Fruit fly (Drosophila melanogaster) whole organism, adult: Measurements from ENCODE around the gene Ir75d.
A peak's percentile ranks its signal among the peaks of the same experiment; 100 is the strongest.

ENCODE experiments used
- CG11617 ChIP-seq: fragments of 200-800 bp; sonication (Bioruptor generic); optimal IDR thresholded peaks from 2 replicates; lab custom pipeline; 2017; ENCODE audit warnings: mild to moderate bottlenecking, missing biosample characterization, missing genetic modification reagents, missing genetic modification characterization
- CG12768 ChIP-seq: fragments of 200-800 bp; sonication (Bioruptor generic); optimal IDR thresholded peaks from 2 replicates; lab custom pipeline; 2017; ENCODE audit warnings: missing biosample characterization, missing genetic modification characterization, mild to moderate bottlenecking, moderate library complexity, missing genetic modification reagents
- CG14711 ChIP-seq: fragments of 200-800 bp; sonication (Bioruptor generic); optimal IDR thresholded peaks from 2 replicates; lab custom pipeline; 2018; ENCODE audit warnings: missing biosample characterization, mild to moderate bottlenecking, missing genetic modification characterization, moderate library complexity
- CG1620 ChIP-seq: fragments of 200-800 bp; sonication (Bioruptor generic); optimal IDR thresholded peaks from 2 replicates; lab custom pipeline; 2016; ENCODE audit warnings: missing biosample characterization, missing genetic modification characterization
- CG33017 ChIP-seq: fragments of 200-800 bp; sonication (Bioruptor generic); optimal IDR thresholded peaks from 2 replicates; lab custom pipeline; 2018; ENCODE audit warnings: missing biosample characterization, mild to moderate bottlenecking, missing genetic modification characterization, moderate library complexity
- CG5204 ChIP-seq: fragments of 200-800 bp; sonication (Bioruptor generic); optimal IDR thresholded peaks from 2 replicates; lab custom pipeline; 2016; ENCODE audit warnings: missing biosample characterization, missing genetic modification characterization
- CG7045 ChIP-seq: fragments of 200-800 bp; sonication (Bioruptor generic); optimal IDR thresholded peaks from 2 replicates; lab custom pipeline; 2017; ENCODE audit warnings: missing biosample characterization, mild to moderate bottlenecking, missing genetic modification characterization
- CG7101 ChIP-seq: fragments of 200-800 bp; sonication (Bioruptor generic); optimal IDR thresholded peaks from 2 replicates; lab custom pipeline; 2018; ENCODE audit warnings: missing biosample characterization, mild to moderate bottlenecking, missing genetic modification characterization, moderate library complexity
- Clk ChIP-seq: fragments of 200-800 bp; sonication (Bioruptor generic); optimal IDR thresholded peaks from 2 replicates; lab custom pipeline; 2017; ENCODE audit warnings: missing biosample characterization, missing genetic modification characterization
- Crg-1 ChIP-seq: fragments of 200-800 bp; sonication (Bioruptor generic); optimal IDR thresholded peaks from 2 replicates; lab custom pipeline; 2016; ENCODE audit warnings: missing biosample characterization, missing genetic modification characterization
- Hr96 ChIP-seq: fragments of 200-800 bp; sonication (Bioruptor generic); optimal IDR thresholded peaks from 2 replicates; lab custom pipeline; 2016; ENCODE audit warnings: missing biosample characterization, missing genetic modification characterization
- Mnt ChIP-seq: fragments of 200-800 bp; sonication (Bioruptor generic); optimal IDR thresholded peaks from 2 replicates; lab custom pipeline; 2016; ENCODE audit warnings: missing biosample characterization, mild to moderate bottlenecking, missing genetic modification characterization
- bab1 ChIP-seq: fragments of 200-800 bp; sonication (Bioruptor generic); optimal IDR thresholded peaks from 3 replicates; lab custom pipeline; 2019; ENCODE audit warnings: missing biosample characterization, mild to moderate bottlenecking, missing genetic modification characterization, moderate library complexity
- cic ChIP-seq: fragments of 200-800 bp; sonication (Bioruptor generic); optimal IDR thresholded peaks from 2 replicates; lab custom pipeline; 2017; ENCODE audit warnings: missing biosample characterization, mild to moderate bottlenecking, missing genetic modification characterization, moderate library complexity
- cnc ChIP-seq, 2 experiments: fragments of >200 bp; optimal IDR thresholded peaks; 2 replicates each; lab custom pipeline; 2017
- kay ChIP-seq: fragments of 200-800 bp; sonication (Bioruptor generic); peaks from one replicate; lab custom pipeline; 2016; ENCODE audit warnings: missing biosample characterization, missing genetic modification characterization, borderline replicate concordance
- ovo ChIP-seq: fragments of 200-800 bp; sonication (Bioruptor generic); optimal IDR thresholded peaks from 2 replicates; lab custom pipeline; 2016; ENCODE audit warnings: missing biosample characterization, missing genetic modification characterization
- pad ChIP-seq: fragments of 200-800 bp; sonication (Bioruptor generic); optimal IDR thresholded peaks from 3 replicates; lab custom pipeline; 2017; ENCODE audit warnings: missing biosample characterization, missing genetic modification characterization, mild to moderate bottlenecking, moderate library complexity, missing genetic modification reagents
- tj ChIP-seq: fragments of 200-800 bp; sonication (Bioruptor generic); optimal IDR thresholded peaks from 3 replicates; lab custom pipeline; 2017; ENCODE audit warnings: missing biosample characterization, mild to moderate bottlenecking, missing genetic modification characterization, moderate library complexity
- toe ChIP-seq: fragments of 200-800 bp; sonication (Bioruptor generic); optimal IDR thresholded peaks from 2 replicates; lab custom pipeline; 2016; ENCODE audit warnings: missing biosample characterization, missing genetic modification characterization

Gene Ir75d

DNA sequence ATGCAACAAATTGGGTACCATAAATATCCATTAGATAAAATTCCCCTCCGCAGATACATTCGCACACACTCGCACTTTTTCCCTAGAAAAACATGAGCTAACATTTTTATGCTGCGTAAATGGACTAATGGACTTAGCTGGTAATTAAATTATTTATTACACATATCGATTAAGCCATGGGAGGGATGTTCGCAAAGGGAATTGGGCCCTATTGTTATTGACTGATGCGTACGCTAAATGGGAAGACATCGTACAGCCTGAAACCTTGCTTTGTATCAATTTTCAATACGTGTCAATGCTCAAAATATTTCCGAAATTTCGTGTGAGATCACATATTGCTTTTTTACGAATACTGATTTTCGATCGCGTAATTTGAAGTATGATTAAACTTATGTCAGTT lies 13.8 kb upstream of the Ir75d start, which contains the start of gene CG43049:
Gene CG43049, plus strand, starts transcription at position 301 of the 400 bp plus-strand sequence.
- TF ChIP-seq kay (GFP tag; lab: Kevin White, UChicago) (peak; percentile 52), tj (no peak)

DNA sequence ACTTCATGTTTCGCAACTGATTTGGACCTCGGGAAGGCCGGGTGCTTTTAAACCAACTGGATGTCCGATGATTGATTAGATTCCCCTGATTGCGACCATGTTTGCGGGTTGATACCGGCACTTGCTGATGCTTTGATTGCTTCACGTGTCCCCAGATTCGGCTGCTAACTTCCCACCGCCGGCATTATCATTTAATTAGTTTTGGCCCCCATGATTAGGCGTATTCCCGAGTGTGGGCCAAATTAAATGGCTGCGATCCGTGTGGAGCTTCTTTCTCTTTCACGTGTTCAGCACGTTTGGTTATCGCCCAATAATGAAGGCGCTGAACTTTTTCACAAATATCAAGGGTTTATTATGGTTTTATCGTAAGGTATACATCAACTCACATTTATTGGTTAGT lies 11.1 kb upstream of the Ir75d start, which contains the start of gene CG3819:
Gene CG3819, minus strand, starts transcription at position 23 of the 400 bp plus-strand sequence.
- TF ChIP-seq pad (GFP tag; lab: Kevin White, UChicago) (no peak), bab1 (no peak), CG7045 (no peak), ovo (GFP tag; lab: Kevin White, UChicago) (no peak), Clk (no peak), CG7101 (no peak), CG5204 (no peak), kay (GFP tag; lab: Kevin White, UChicago) (no peak), Hr96 (no peak), Mnt (GFP tag; lab: Kevin White, UChicago) (no peak)

DNA sequence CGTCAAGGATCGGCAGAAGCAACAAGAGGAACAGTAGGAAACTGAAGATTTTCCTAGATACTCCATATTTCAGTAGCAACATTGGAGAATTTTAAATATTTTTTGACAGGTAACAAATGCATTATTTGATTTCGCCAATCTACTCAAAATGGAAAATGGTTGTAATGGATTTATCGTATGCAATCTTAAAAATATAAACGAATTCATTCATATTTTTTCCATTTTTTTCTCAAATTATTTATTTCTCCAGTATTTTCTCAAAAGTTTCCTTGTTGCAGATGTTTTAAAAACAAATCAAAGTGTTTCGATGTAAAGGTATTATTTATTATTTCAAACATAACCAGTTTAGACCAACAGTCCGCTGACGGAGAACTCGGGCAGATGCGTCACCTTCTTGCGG lies 9.2 kb upstream of the Ir75d start, which contains the start of gene CG18223:
Gene CG18223, minus strand, starts transcription at position 101 of the 400 bp plus-strand sequence.
- TF ChIP-seq cic (GFP tag; lab: Kevin White, UChicago) (no peak), CG5204 (no peak), ovo (GFP tag; lab: Kevin White, UChicago) (no peak), CG11617 (GFP tag; lab: Kevin White, UChicago) (no peak), bab1 (no peak), CG33017 (tag; lab: Kevin White, UChicago) (no peak), CG1620 (no peak), CG14711 (tag; lab: Kevin White, UChicago) (no peak)

DNA sequence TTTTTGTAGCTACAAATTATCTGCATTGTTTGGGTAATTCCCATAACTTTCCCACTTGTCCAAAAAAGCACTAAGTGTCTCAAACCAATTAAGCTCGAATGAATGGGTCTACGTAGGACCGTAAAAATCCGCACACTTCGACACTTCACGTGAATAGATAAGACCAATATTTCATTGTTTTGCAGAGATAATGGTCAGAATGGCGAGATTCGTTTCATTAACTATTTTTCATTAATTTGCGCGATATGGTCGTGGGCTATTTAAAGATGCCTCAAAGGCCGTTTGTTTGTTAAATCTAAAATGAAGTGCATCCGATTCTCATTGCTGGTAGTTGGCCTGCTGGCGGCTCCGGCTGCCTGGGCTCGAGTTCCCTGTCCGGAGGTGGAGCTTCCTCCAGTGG lies 6.3 kb upstream of the Ir75d start, which contains the start of gene CG6839:
Gene CG6839, plus strand, starts transcription at position 301 of the 400 bp plus-strand sequence.
- TF ChIP-seq CG7101 (no peak), Mnt (GFP tag; lab: Kevin White, UChicago) (no peak), cic (GFP tag; lab: Kevin White, UChicago) (peak; percentile 51), CG1620 (no peak)

DNA sequence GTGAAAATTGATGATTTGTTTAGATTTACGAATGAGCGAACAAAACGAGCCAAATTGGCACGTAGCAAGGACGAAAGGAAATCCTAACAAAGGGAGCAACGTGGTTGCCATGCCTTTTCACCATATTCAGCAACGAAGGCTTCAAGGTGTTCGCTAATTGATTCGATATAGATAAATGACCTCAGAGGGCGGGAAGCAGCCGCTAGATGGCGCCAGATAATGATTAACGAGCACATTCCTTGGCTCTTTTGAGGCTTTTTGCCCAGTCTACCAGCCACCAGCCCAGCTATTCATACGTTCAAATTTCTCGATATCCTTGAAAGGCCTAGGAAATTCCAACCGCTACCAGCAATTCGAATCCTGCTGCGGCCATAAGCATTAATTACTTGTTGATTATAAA lies 5.5 kb upstream of the Ir75d start:
- TF ChIP-seq cnc (optimal IDR thresholded peaks at IDR 0.05; lab: Kevin White, UChicago): no peak

DNA sequence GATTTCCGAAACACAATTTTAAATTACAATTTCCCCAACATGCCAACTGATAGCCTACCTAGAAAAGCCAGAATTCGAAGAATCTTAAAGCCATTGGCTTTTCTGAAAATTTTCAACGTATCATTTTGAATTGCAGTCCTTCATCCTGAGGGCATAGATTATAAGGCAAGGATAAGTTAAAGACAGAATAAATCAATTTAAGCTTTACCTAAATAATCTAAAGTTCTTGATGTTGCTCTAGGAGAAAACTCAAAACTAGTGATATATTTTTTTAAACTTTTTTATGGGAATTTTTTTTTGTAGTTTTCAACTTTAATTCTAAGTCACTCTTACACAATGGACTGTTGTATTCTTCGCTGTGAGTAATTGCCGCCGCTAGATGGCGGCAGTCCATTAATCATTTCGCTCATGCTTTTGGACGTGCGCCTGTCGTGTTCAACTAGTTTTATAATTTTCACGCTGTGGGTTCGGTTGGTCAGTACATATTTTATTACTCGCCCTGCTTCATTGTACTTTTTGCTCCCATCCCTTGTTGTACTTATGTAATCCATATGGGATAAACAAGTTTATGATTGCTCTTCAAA lies 3.2 kb upstream of the Ir75d start, which contains the start of gene COX6AL2:
Gene COX6AL2, minus strand, starts transcription at position 51 of the 584 bp plus-strand sequence.
- TF ChIP-seq ovo (GFP tag; lab: Kevin White, UChicago) (no peak), cic (GFP tag; lab: Kevin White, UChicago) (no peak), CG5204 (no peak), kay (GFP tag; lab: Kevin White, UChicago) (no peak), toe (GFP tag; lab: Kevin White, UChicago) (no peak), tj (no peak), pad (GFP tag; lab: Kevin White, UChicago) (no peak), Hr96 (no peak), CG12768 (GFP tag; lab: Kevin White, UChicago) (no peak), CG1620 (no peak), Mnt (GFP tag; lab: Kevin White, UChicago) (no peak), bab1 (no peak), CG14711 (tag; lab: Kevin White, UChicago) (no peak), CG7101 (no peak), Crg-1 (GFP tag; lab: Kevin White, UChicago) (no peak), cnc (optimal IDR thresholded peaks at IDR 0.05; lab: Kevin White, UChicago) (no peak)

DNA sequence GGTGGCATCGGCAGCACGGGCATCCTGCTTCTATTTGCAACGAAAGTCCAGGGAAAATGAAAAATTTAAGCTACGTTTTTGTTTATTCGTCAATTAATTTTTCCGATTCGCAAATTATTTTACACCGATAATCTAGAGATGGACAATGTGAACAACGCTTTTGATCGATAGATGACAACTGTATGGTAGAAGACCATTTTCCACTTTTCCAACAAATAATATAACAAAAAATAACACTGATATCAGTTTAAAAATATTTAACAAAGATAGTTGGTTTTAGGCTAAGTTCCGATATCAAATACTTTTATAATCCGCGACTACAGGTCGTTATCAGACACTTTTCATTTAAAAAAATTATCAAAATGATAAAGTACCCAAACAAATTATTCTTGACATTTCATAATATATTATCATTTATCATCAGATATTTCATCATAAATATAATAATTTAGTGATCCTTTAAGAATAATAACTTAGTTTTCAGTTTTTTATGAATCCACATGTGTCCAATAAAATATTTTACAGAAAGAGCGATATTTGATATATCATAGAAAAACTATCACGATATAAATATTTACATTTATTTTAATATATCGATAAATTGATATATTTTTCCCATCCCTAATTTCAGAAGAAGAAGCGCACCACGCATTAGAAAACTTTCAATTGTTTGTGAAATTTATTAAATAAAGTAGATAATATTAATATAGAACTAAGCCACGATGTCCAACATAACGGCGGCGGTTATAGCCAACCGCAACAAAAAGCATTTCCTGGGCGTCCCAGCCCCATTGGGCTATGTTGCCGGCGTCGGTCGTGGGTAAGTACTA lies 6.0 kb downstream of the Ir75d start, which contains the start of the genes CSN1b and Prp6:
Gene CSN1b, minus strand, starts transcription at position 159 of the 830 bp plus-strand sequence.
Gene Prp6, plus strand, starts transcription at position 601 of the 830 bp plus-strand sequence.
- TF ChIP-seq pad (GFP tag; lab: Kevin White, UChicago) (no peak), bab1 (no peak), tj (peak; percentile 12), CG7045 (no peak), Mnt (GFP tag; lab: Kevin White, UChicago) (no peak), kay (GFP tag; lab: Kevin White, UChicago) (no peak), cic (GFP tag; lab: Kevin White, UChicago) (no peak)
